Fruit fly (Drosophila melanogaster): ENCODE results near the gene CG42337.

Gene CG42337

DNA sequence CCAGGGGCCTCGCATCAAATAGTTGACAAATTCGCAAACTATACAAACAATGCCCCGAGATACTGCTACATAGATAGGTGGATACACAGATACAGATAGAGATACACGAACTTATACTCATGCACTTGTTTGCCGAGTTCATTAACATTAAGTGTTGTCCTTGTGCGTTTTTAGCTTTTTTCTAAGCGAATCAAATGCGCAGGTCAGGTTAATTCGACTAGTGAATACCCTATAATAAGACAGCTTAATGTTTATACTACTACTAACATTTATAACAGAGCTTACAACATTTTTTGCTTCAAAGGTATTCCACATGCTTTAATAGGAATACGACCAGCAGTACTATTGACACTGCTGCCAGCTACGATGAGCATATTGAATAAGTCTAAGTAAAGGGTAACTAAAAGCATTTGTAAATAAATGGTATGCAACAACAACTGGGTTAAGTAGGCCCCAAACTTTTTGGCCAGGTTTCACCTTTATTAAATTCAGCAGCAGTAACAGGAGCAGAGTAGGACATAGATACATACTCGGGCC is 48.4 kb upstream of the CG42337 start (continued):
- no peak for TF ChIP-seq Adf1 (GFP tag; IDR thresholded peaks at IDR 0.05)
- TF ChIP-seq Ravus (GFP tag; IDR thresholded peaks at IDR 0.05): no peak
- no peak for TF ChIP-seq HmgZ (tag; optimal IDR thresholded peaks at IDR 0.05)
- TF ChIP-seq Gug (GFP tag; IDR thresholded peaks at IDR 0.05): 0 out of 4 replicates have a peak, but pooled peaks have one; percentile 1
- TF ChIP-seq Med (GFP tag): peak; percentile 56
- TF ChIP-seq H2.0 (GFP tag; IDR thresholded peaks at IDR 0.05): no peak
- TF ChIP-seq lilli (GFP tag; optimal IDR thresholded peaks at IDR 0.05): peak; percentile 11
- peak; percentile 37; the same call in 1 of the 2 replicates for TF ChIP-seq al (GFP tag; IDR thresholded peaks at IDR 0.05)
- TF ChIP-seq Dip3 (GFP tag; optimal IDR thresholded peaks at IDR 0.05): no peak
- no peak for TF ChIP-seq disco-r (GFP tag; optimal IDR thresholded peaks at IDR 0.05)
- no peak for TF ChIP-seq CG16813 (GFP tag; IDR thresholded peaks at IDR 0.05; ENCODE audit: partially characterized antibody)
- TF ChIP-seq CG17361 (GFP tag; IDR thresholded peaks at IDR 0.05): no peak
- no peak for TF ChIP-seq CG11247 (GFP tag; IDR thresholded peaks at IDR 0.05)
- no peak for TF ChIP-seq tap (tag; optimal IDR thresholded peaks at IDR 0.05)
- peak; percentile 25 for TF ChIP-seq Fer1 (GFP tag; optimal IDR thresholded peaks at IDR 0.05)
- no peak for TF ChIP-seq CG12942 (GFP tag; optimal IDR thresholded peaks at IDR 0.05)
- TF ChIP-seq CG12769 (tag; optimal IDR thresholded peaks at IDR 0.05): peak; percentile 47
- no peak for TF ChIP-seq trem (tag; optimal IDR thresholded peaks at IDR 0.05)
- TF ChIP-seq Optix (GFP tag; IDR thresholded peaks at IDR 0.05): no peak
- TF ChIP-seq NC2β (GFP tag; optimal IDR thresholded peaks at IDR 0.05): no peak
- TF ChIP-seq CG16815 (GFP tag; optimal IDR thresholded peaks at IDR 0.05): no peak
- peak; percentile 30; the same call in 1 of the 2 replicates for TF ChIP-seq esg (GFP tag; conservative IDR thresholded peaks at IDR 0.05)
- TF ChIP-seq hkb (optimal IDR thresholded peaks at IDR 0.05): no peak
- no peak for TF ChIP-seq hkb (GFP tag; IDR thresholded peaks at IDR 0.05)
- TF ChIP-seq D19B (GFP tag; optimal IDR thresholded peaks at IDR 0.05): peak; percentile 48
- no peak for TF ChIP-seq so (GFP tag; IDR thresholded peaks at IDR 0.05)
- TF ChIP-seq CG15696 (tag; optimal IDR thresholded peaks at IDR 0.05): no peak
- TF ChIP-seq ssp (GFP tag; IDR thresholded peaks at IDR 0.05): no peak
- no peak for TF ChIP-seq slbo (GFP tag; IDR thresholded peaks at IDR 0.05)
- TF ChIP-seq CG3407 (GFP tag; optimal IDR thresholded peaks at IDR 0.05): no peak
- no peak for TF ChIP-seq CG12219 (GFP tag; optimal IDR thresholded peaks at IDR 0.05)
- TF ChIP-seq CG12659 (GFP tag; optimal IDR thresholded peaks at IDR 0.05): no peak
- TF ChIP-seq cato (GFP tag; optimal IDR thresholded peaks at IDR 0.05; ENCODE audit: borderline replicate concordance): no peak
- TF ChIP-seq maf-S (GFP tag; optimal IDR thresholded peaks at IDR 0.05): no peak

- TF ChIP-seq Aef1 (GFP tag; IDR thresholded peaks at IDR 0.05) (peak; percentile 61; the same call in 2 of the 3 replicates), CG7372 (GFP tag; IDR thresholded peaks at IDR 0.05) (no peak), Dad (GFP tag; optimal IDR thresholded peaks at IDR 0.05) (no peak), luna (GFP tag; optimal IDR thresholded peaks at IDR 0.05) (no peak), sens (GFP tag) (peak; percentile 64), h (optimal IDR thresholded peaks at IDR 0.05) (no peak), nerfin-2 (GFP tag; IDR thresholded peaks at IDR 0.05; ENCODE audit: partially characterized antibody) (0 out of 2 replicates have a peak, but pooled peaks have one; percentile 48), CG9817 (tag; optimal IDR thresholded peaks at IDR 0.05) (no peak), gro (GFP tag; optimal IDR thresholded peaks at IDR 0.05) (no peak), CG4820 (GFP tag; optimal IDR thresholded peaks at IDR 0.05) (no peak), CG1603 (tag; optimal IDR thresholded peaks at IDR 0.05) (peak; percentile 20), CG10431 (GFP tag; optimal IDR thresholded peaks at IDR 0.05) (no peak), CG8290 (GFP tag; optimal IDR thresholded peaks at IDR 0.05) (no peak), CG8290 (tag; optimal IDR thresholded peaks at IDR 0.05) (no peak), BEAF-32 (GFP tag; optimal IDR thresholded peaks at IDR 0.05) (no peak), CG4854 (GFP tag; optimal IDR thresholded peaks at IDR 0.05) (no peak), CG8478 (optimal IDR thresholded peaks at IDR 0.05) (peak; percentile 12), wek (GFP tag; optimal IDR thresholded peaks at IDR 0.05) (no peak), Abd-B (GFP tag; optimal IDR thresholded peaks at IDR 0.05) (no peak), kay (GFP tag; optimal IDR thresholded peaks at IDR 0.05) (no peak), psq (GFP tag; optimal IDR thresholded peaks at IDR 0.05) (peak; percentile 77)
Observed at dm6 chr3L:21239999-21240509, 46.9 kb upstream of the CG42337 start.

All from whole organism, embryonic.